Worm (Caenorhabditis elegans) whole organism, L3 larva: ENCODE data around the gene chil-24.

Source experiments
- aly-2 ChIP-seq: fragments of 150-350 bp; optimal IDR thresholded peaks from 2 replicates; lab custom pipeline; 2014; ENCODE audit warnings: missing biosample characterization, missing genetic modification characterization
- fos-1 ChIP-seq: fragments of 150-350 bp; optimal IDR thresholded peaks from 2 replicates; lab custom pipeline; 2014; ENCODE audit warnings: missing biosample characterization, missing genetic modification characterization
- mdl-1 ChIP-seq: fragments of 150-350 bp; optimal IDR thresholded peaks from 2 replicates; lab custom pipeline; 2014; ENCODE audit warnings: missing biosample characterization, missing genetic modification characterization
- unc-39 ChIP-seq: sonication (generic microtip); optimal IDR thresholded peaks from 4 replicates; lab custom pipeline; 2017; ENCODE audit warnings: missing biosample characterization, missing genetic modification characterization
- zag-1 ChIP-seq: fragments of 150-350 bp; optimal IDR thresholded peaks from 2 replicates; lab custom pipeline; 2014; ENCODE audit warnings: missing biosample characterization, missing genetic modification characterization

DNA sequence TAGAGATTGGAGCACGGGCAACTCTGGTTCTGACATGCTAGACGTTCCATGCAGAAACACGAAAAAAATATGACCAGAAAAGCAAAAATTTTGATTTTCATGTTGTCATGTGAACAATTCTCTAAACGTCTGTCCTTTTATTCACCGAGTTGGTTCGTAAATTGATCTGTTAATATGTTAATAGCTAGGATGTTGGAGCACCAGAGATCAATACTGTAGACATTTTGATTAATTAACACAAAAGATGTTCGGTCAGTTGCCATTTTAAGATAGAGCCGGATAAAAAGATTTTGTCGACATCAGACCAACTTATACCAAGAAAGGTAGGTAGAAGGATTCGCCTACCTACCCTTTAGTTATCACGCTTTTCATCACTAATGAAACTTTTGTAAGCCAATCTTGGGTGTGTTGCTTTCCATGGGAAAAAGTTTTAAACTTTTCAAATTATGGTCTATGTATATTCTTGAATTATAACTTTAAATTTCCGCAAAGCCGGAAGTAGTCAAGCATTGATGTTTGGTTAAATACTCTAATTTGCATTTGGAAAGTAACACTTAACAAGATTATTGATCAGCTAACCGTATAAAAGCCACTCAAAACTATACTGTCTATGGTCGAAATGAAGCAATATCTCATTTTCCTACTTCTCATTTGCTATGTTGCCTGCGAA is 20.7 kb downstream of the chil-24 start, which contains the start of the genes T10D4.11 and T10D4.1:
- TF ChIP-seq mdl-1 (tag; lab: Kevin White, UChicago) (no peak), zag-1 (no peak), fos-1 (no peak), unc-39 (tag; lab: Kevin White, UChicago) (no peak), aly-2 (tag; lab: Kevin White, UChicago) (no peak)
